Worm (Caenorhabditis elegans): ENCODE measurements around the gene F18A11.5.
A peak's percentile ranks its signal among the peaks of the same experiment; 100 is the strongest.

The F18A11.5 gene

ce11 chrII:12961293-12961692, 52.8 kb downstream of the F18A11.5 start:
- TF ChIP-seq snpc-4 (tag; optimal IDR thresholded peaks at IDR 0.05) (no peak), unc-120 (tag; optimal IDR thresholded peaks at IDR 0.05; ENCODE audit: poor library complexity, severe bottlenecking) (no peak), elt-1 (tag; optimal IDR thresholded peaks at IDR 0.05; ENCODE audit: borderline replicate concordance, insufficient read depth) (no peak), mls-2 (tag; optimal IDR thresholded peaks at IDR 0.05) (no peak), ceh-83 (GFP tag; optimal IDR thresholded peaks at IDR 0.05) (no peak), elt-3 (tag; optimal IDR thresholded peaks at IDR 0.05) (no peak), tbx-8 (GFP tag; optimal IDR thresholded peaks at IDR 0.05) (no peak), M03D4.4 (tag; optimal IDR thresholded peaks at IDR 0.05) (no peak), mep-1 (tag; optimal IDR thresholded peaks at IDR 0.05) (no peak), blmp-1 (tag; optimal IDR thresholded peaks at IDR 0.05) (no peak), sem-2 (GFP tag; optimal IDR thresholded peaks at IDR 0.05) (no peak), lin-32 (GFP tag; optimal IDR thresholded peaks at IDR 0.05) (no peak), ham-2 (GFP tag; optimal IDR thresholded peaks at IDR 0.05) (no peak)

DNA sequence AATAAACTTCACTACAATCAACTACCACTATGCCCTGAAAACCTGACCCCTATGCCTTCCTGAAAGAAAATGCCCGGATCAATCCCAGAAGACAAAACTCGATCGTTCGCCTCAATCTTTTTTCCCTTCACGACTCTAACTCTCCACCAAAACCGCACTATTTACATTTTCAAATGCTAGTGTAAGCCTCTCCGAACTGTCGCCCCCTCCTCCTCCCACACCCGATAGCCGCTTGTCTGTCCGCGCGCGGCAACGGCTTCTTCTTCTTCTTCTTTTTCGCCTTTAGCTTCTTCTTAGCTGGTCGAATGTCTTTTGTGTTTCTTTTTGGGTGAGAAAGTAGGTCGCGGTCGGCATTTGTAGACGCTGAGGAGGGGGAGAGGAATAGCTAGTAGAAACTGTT, 53.9 kb downstream of the F18A11.5 start:
- TF ChIP-seq mep-1 (tag; optimal IDR thresholded peaks at IDR 0.05) (no peak), elt-3 (tag; optimal IDR thresholded peaks at IDR 0.05) (no peak), hlh-1 (tag; optimal IDR thresholded peaks at IDR 0.05) (no peak), ham-2 (GFP tag; optimal IDR thresholded peaks at IDR 0.05) (peak; percentile 81), blmp-1 (tag; optimal IDR thresholded peaks at IDR 0.05) (no peak), drap-1 (GFP tag; optimal IDR thresholded peaks at IDR 0.05) (no peak)

Data from whole organism, mixed stage, embryonic.